Worm (Caenorhabditis elegans) whole organism, late embryonic: Measurements from ENCODE around the gene alx-1.

Experiments
- ceh-45 ChIP-seq: fragments of 200-800 bp; sonication (Bioruptor generic); IDR thresholded peaks from 2 replicates; pipeline ENCODE4 v1.3.6; 2022; ENCODE audit warnings: missing genetic modification reagents, missing genetic modification characterization, missing compliant biosample characterization
- dmd-4 ChIP-seq: sonication (generic microtip); optimal IDR thresholded peaks from 2 replicates; lab custom pipeline; 2016; ENCODE audit warnings: borderline replicate concordance, missing genetic modification characterization, missing compliant biosample characterization
- pqm-1 ChIP-seq: sonication (generic microtip); optimal IDR thresholded peaks from 2 replicates; lab custom pipeline; 2016; ENCODE audit warnings: missing genetic modification characterization, missing compliant biosample characterization

ce11 chrIII:10004213-10004612 lies 47.1 kb downstream of the alx-1 start, which contains the start of gene C05B5.11:
- TF ChIP-seq pqm-1 (tag; lab: Kevin White, UChicago) (no peak), dmd-4 (tag; lab: Kevin White, UChicago) (no peak), ceh-45 (GFP tag; lab: Robert Waterston, UW) (no peak)
